Worm (Caenorhabditis elegans): ENCODE data around the gene clec-169.

The clec-169 gene

ce11 chrIV:1260474-1260873 lies 650 bp upstream of the clec-169 start:
- peak; percentile 42 for TF ChIP-seq snpc-4 (tag; optimal IDR thresholded peaks at IDR 0.05)
- no peak for TF ChIP-seq nhr-129 (tag; optimal IDR thresholded peaks at IDR 0.05)

- TF ChIP-seq lin-11 (tag; optimal IDR thresholded peaks at IDR 0.05) (no peak), lin-39 (tag; optimal IDR thresholded peaks at IDR 0.05) (no peak), aly-2 (tag; optimal IDR thresholded peaks at IDR 0.05) (no peak), nhr-23 (tag; optimal IDR thresholded peaks at IDR 0.05) (no peak), unc-62 (GFP tag; optimal IDR thresholded peaks at IDR 0.05) (no peak), nhr-12 (tag; optimal IDR thresholded peaks at IDR 0.05) (no peak), fos-1 (tag; optimal IDR thresholded peaks at IDR 0.05) (no peak), zag-1 (tag; optimal IDR thresholded peaks at IDR 0.05) (no peak), mbf-1 (tag; optimal IDR thresholded peaks at IDR 0.05) (no peak), skn-1 (tag; optimal IDR thresholded peaks at IDR 0.05) (no peak)
These were observed 806 bp downstream of the clec-169 start for ce11 chrIV:1261930-1262329.

DNA sequence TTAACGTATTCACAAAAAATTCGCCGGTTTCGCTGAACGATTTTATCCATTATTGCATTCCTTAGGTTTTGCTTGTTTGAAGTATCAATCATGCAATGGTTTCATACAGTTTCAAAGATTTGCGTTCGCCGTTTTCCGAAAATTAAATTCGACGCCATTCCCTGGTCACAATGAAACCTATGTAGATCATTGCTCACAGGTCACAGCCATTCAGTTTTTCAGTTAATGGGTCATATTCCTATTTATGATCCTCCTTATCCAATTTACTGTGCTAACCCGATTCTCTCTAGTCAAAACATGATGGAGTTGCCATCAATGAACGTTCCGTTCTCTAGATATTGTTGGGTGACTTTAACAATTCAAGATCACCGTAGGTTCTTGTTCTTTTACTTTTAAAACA lies 3.8 kb downstream of the clec-169 start, which contains the start of gene F38A1.13:
Gene F38A1.13 (plus strand): TSS at position 301 of the 400 bp plus-strand sequence.
- no peak for TF ChIP-seq nhr-237 (tag; optimal IDR thresholded peaks at IDR 0.05)
- TF ChIP-seq nhr-23 (tag; optimal IDR thresholded peaks at IDR 0.05), result no peak
- TF ChIP-seq sma-9 (GFP tag; optimal IDR thresholded peaks at IDR 0.05), result no peak
- no peak for TF ChIP-seq sma-9 (tag; optimal IDR thresholded peaks at IDR 0.05)
- TF ChIP-seq lsy-2 (tag; optimal IDR thresholded peaks at IDR 0.05), result no peak
- no peak for TF ChIP-seq nhr-25 (tag; optimal IDR thresholded peaks at IDR 0.05)
- no peak for TF ChIP-seq fos-1 (tag; optimal IDR thresholded peaks at IDR 0.05)
- no peak for TF ChIP-seq nhr-77 (tag; optimal IDR thresholded peaks at IDR 0.05)
- TF ChIP-seq nhr-6 (tag; optimal IDR thresholded peaks at IDR 0.05), result no peak
- TF ChIP-seq alr-1 (tag; optimal IDR thresholded peaks at IDR 0.05), result no peak

ce11 chrIV:1266138-1266537 lies 5.0 kb downstream of the clec-169 start:
- peak; percentile 26 for TF ChIP-seq crh-2 (tag; optimal IDR thresholded peaks at IDR 0.05)
- no peak for TF ChIP-seq nhr-11 (tag; optimal IDR thresholded peaks at IDR 0.05)
- no peak for TF ChIP-seq aly-2 (tag; optimal IDR thresholded peaks at IDR 0.05)
- no peak for TF ChIP-seq F13H6.1 (tag; optimal IDR thresholded peaks at IDR 0.05)
- no peak for TF ChIP-seq lin-11 (tag; optimal IDR thresholded peaks at IDR 0.05)
- peak; percentile 35 for TF ChIP-seq gmeb-1 (tag; optimal IDR thresholded peaks at IDR 0.05)
- no peak for TF ChIP-seq mab-5 (tag; optimal IDR thresholded peaks at IDR 0.05)
- peak; percentile 98 for TF ChIP-seq fos-1 (tag; optimal IDR thresholded peaks at IDR 0.05)
- TF ChIP-seq lsy-2 (tag; optimal IDR thresholded peaks at IDR 0.05), result no peak
- no peak for TF ChIP-seq ceh-16 (tag; optimal IDR thresholded peaks at IDR 0.05)
- no peak for TF ChIP-seq nhr-10 (tag; optimal IDR thresholded peaks at IDR 0.05)
- no peak for TF ChIP-seq unc-62 (GFP tag; optimal IDR thresholded peaks at IDR 0.05)
- no peak for TF ChIP-seq ZK546.5 (tag; optimal IDR thresholded peaks at IDR 0.05)
- TF ChIP-seq ceh-82 (tag; optimal IDR thresholded peaks at IDR 0.05), result no peak
- TF ChIP-seq peb-1 (tag; optimal IDR thresholded peaks at IDR 0.05), result no peak
- no peak for TF ChIP-seq elt-3 (tag; optimal IDR thresholded peaks at IDR 0.05)
- TF ChIP-seq unc-39 (tag; optimal IDR thresholded peaks at IDR 0.05), result no peak
- no peak for TF ChIP-seq lin-13 (GFP tag; optimal IDR thresholded peaks at IDR 0.05)
- peak; percentile 27 for TF ChIP-seq sma-9 (GFP tag; optimal IDR thresholded peaks at IDR 0.05)
- TF ChIP-seq sma-9 (tag; optimal IDR thresholded peaks at IDR 0.05), result no peak

DNA sequence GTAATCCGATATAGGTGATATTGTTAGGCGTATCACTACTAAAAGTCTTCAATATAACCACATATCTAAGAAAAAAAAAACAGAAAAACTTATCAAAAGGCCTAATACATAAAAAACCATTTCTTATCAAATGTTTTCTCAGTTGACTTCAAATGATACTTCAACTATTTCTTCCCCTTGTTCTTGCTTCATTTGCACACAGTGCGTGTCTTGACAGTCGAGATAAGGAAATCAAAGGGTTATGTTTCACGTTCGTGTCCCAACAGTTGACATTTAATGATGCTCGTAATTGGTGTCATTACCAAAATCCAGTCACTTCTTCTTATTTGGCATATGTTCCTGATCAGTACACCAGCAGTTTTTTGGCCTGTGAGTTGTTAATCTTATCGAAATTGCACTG lies 5.6 kb downstream of the clec-169 start, which contains the start of gene clec-170:
Gene clec-170 (plus strand): TSS at position 143 of the 400 bp plus-strand sequence.
- TF ChIP-seq nhr-77 (tag; optimal IDR thresholded peaks at IDR 0.05), result no peak
- peak; percentile 75 for TF ChIP-seq fos-1 (tag; optimal IDR thresholded peaks at IDR 0.05)
- TF ChIP-seq unc-39 (tag; optimal IDR thresholded peaks at IDR 0.05), result no peak

- TF ChIP-seq ceh-16 (tag; optimal IDR thresholded peaks at IDR 0.05) (no peak), nhr-23 (tag; optimal IDR thresholded peaks at IDR 0.05) (no peak), ceh-82 (tag; optimal IDR thresholded peaks at IDR 0.05) (peak; percentile 48), nhr-129 (tag; optimal IDR thresholded peaks at IDR 0.05) (peak; percentile 57), ztf-1 (GFP tag; conservative IDR thresholded peaks at IDR 0.05) (no peak), C34F6.9 (tag; optimal IDR thresholded peaks at IDR 0.05) (peak; percentile 86), sma-9 (GFP tag; optimal IDR thresholded peaks at IDR 0.05) (no peak), sma-9 (tag; optimal IDR thresholded peaks at IDR 0.05) (no peak), mdl-1 (tag; optimal IDR thresholded peaks at IDR 0.05) (peak; percentile 90 to 99), egl-27 (tag; optimal IDR thresholded peaks at IDR 0.05) (peak; percentile 13), lin-13 (GFP tag; optimal IDR thresholded peaks at IDR 0.05) (peak; percentile 71), lin-11 (tag; optimal IDR thresholded peaks at IDR 0.05) (peak; percentile 21), aly-2 (tag; optimal IDR thresholded peaks at IDR 0.05) (no peak), gmeb-1 (tag; optimal IDR thresholded peaks at IDR 0.05) (peak; percentile 72), unc-55 (GFP tag; optimal IDR thresholded peaks at IDR 0.05) (peak; percentile 77), sma-3 (GFP tag; optimal IDR thresholded peaks at IDR 0.05) (peak; percentile 42), sem-4 (tag; optimal IDR thresholded peaks at IDR 0.05) (peak; percentile 17), lsy-2 (tag; optimal IDR thresholded peaks at IDR 0.05) (peak; percentile 39 to 81), mab-5 (tag; optimal IDR thresholded peaks at IDR 0.05) (peak; percentile 67), F13H6.1 (tag; optimal IDR thresholded peaks at IDR 0.05) (peak; percentile 52), crh-2 (tag; optimal IDR thresholded peaks at IDR 0.05) (peak; percentile 72), nhr-21 (tag; optimal IDR thresholded peaks at IDR 0.05) (peak; percentile 33), nhr-6 (tag; optimal IDR thresholded peaks at IDR 0.05) (peak; percentile 19), blmp-1 (tag; optimal IDR thresholded peaks at IDR 0.05; ENCODE audit: insufficient read depth) (no peak), lin-39 (tag; optimal IDR thresholded peaks at IDR 0.05) (no peak)
These were observed 13.5 kb downstream of the clec-169 start, which contains the start of gene C09E9.1 for ce11 chrIV:1274583-1274982. Gene C09E9.1 (plus strand): TSS chrIV:1274868.
